Fruit fly (Drosophila melanogaster): ENCODE measurements around the gene Srp68.

The Srp68 gene

DNA sequence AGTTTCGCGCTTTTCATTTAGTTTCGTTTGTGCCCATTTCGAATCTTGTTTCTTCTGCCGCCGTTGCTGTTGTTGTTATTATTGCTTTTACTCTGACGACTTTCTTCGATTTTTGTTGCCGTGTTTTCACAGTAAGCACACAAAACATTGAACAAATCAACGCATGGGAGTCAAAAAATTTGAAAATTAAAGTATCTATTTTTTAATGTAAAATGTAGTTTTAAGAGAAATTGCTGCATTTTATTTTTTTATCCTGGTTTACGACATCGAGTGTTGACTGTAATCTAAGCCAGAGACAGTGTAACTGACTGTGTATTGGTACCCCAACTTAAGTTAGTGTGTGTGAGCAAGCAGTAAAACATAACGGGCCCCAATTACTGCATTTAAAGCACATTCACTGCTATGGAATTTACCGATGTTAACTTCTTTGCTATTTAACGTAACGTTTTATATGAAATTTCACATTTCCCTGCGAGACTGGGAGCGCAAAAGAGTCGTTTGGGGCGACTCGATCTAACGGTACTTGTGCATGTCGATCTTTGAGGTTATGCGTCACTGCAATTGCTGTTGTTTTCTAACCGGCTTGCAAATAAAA, 21.4 kb downstream of the Srp68 start (continued):
- peak; percentile 80 for TF ChIP-seq lbe (GFP tag; optimal IDR thresholded peaks at IDR 0.05)
- no peak for TF ChIP-seq fd102C (GFP tag; optimal IDR thresholded peaks at IDR 0.05)
- no peak for TF ChIP-seq org-1 (GFP tag; optimal IDR thresholded peaks at IDR 0.05)
- TF ChIP-seq CG31441 (GFP tag; IDR thresholded peaks at IDR 0.05), result no peak; the same call in 1 of the 2 replicates
- peak; percentile 45; the same call in 1 of the 2 replicates for TF ChIP-seq bowl (GFP tag; IDR thresholded peaks at IDR 0.05)
- no peak for TF ChIP-seq CG4328 (GFP tag; optimal IDR thresholded peaks at IDR 0.05)
- no peak for TF ChIP-seq CG2129 (GFP tag; IDR thresholded peaks at IDR 0.05; ENCODE audit: partially characterized antibody)
- no peak for TF ChIP-seq Sry-δ (GFP tag; optimal IDR thresholded peaks at IDR 0.05)
- no peak for TF ChIP-seq Sin3A (optimal IDR thresholded peaks at IDR 0.05)
- TF ChIP-seq CG2199 (GFP tag; IDR thresholded peaks at IDR 0.05), result 0 out of 3 replicates have a peak, but pooled peaks have one; percentile 42
- peak; percentile 58 for TF ChIP-seq croc (GFP tag; conservative IDR thresholded peaks at IDR 0.05)
- TF ChIP-seq CG4404 (GFP tag; IDR thresholded peaks at IDR 0.05), result peak; percentile 36; the same call in 1 of the 2 replicates
- peak; percentile 33 for TF ChIP-seq Max (GFP tag; optimal IDR thresholded peaks at IDR 0.05)
- peak; percentile 64 for TF ChIP-seq unpg (GFP tag; optimal IDR thresholded peaks at IDR 0.05)
- no peak for TF ChIP-seq CG2678 (tag; optimal IDR thresholded peaks at IDR 0.05)
- TF ChIP-seq CG17361 (GFP tag; IDR thresholded peaks at IDR 0.05), result peak; percentile 65
- TF ChIP-seq ab (GFP tag; optimal IDR thresholded peaks at IDR 0.05), result no peak
- no peak for TF ChIP-seq ash1 (GFP tag; optimal IDR thresholded peaks at IDR 0.05)
- TF ChIP-seq CG4820 (GFP tag; optimal IDR thresholded peaks at IDR 0.05), result peak; percentile 30
- no peak for TF ChIP-seq luna (GFP tag; optimal IDR thresholded peaks at IDR 0.05)
- peak; percentile 52 for TF ChIP-seq pho (GFP tag; optimal IDR thresholded peaks at IDR 0.05)
- TF ChIP-seq CG8478 (optimal IDR thresholded peaks at IDR 0.05), result no peak
- TF ChIP-seq CG30020 (tag; optimal IDR thresholded peaks at IDR 0.05), result no peak
- no peak for TF ChIP-seq Lpt (GFP tag; optimal IDR thresholded peaks at IDR 0.05)
- no peak for TF ChIP-seq CG15073 (GFP tag; optimal IDR thresholded peaks at IDR 0.05)
- TF ChIP-seq Scr (GFP tag; IDR thresholded peaks at IDR 0.05; ENCODE audit: partially characterized antibody), result no peak
- TF ChIP-seq CG9437 (GFP tag; optimal IDR thresholded peaks at IDR 0.05), result peak; percentile 13
- TF ChIP-seq psq (GFP tag; optimal IDR thresholded peaks at IDR 0.05), result no peak
- TF ChIP-seq Dfd (GFP tag; optimal IDR thresholded peaks at IDR 0.05), result no peak
- TF ChIP-seq NC2β (GFP tag; optimal IDR thresholded peaks at IDR 0.05), result peak; percentile 11
- no peak for TF ChIP-seq pfk (GFP tag; optimal IDR thresholded peaks at IDR 0.05)
- peak; percentile 51; the same call in 1 of the 2 replicates for TF ChIP-seq dimm (GFP tag; IDR thresholded peaks at IDR 0.05)
- TF ChIP-seq Hsf (GFP tag; optimal IDR thresholded peaks at IDR 0.05), result peak; percentile 58
- peak; percentile 24 for TF ChIP-seq CG9609 (GFP tag; optimal IDR thresholded peaks at IDR 0.05)
- TF ChIP-seq CG6272 (GFP tag; IDR thresholded peaks at IDR 0.05), result 0 out of 2 replicates have a peak, but pooled peaks have one; percentile 42
- no peak for TF ChIP-seq CkIIα-i1 (GFP tag; IDR thresholded peaks at IDR 0.05)
- peak; percentile 50 for TF ChIP-seq jing (GFP tag; optimal IDR thresholded peaks at IDR 0.05)
- peak; percentile 57 for TF ChIP-seq seq (GFP tag; IDR thresholded peaks at IDR 0.05)
- TF ChIP-seq CG17186 (GFP tag; optimal IDR thresholded peaks at IDR 0.05), result no peak
- peak; percentile 93 for TF ChIP-seq sens (GFP tag)
- TF ChIP-seq CG4282 (GFP tag; optimal IDR thresholded peaks at IDR 0.05), result no peak
- peak; percentile 68; the same call in 2 of the 3 replicates for TF ChIP-seq H15 (GFP tag; IDR thresholded peaks at IDR 0.05)
- TF ChIP-seq ATbp (GFP tag; optimal IDR thresholded peaks at IDR 0.05), result peak; percentile 65
- TF ChIP-seq CG17912 (GFP tag; optimal IDR thresholded peaks at IDR 0.05), result no peak
- TF ChIP-seq CG14050 (GFP tag; IDR thresholded peaks at IDR 0.05), result peak; percentile 44; the same call in 1 of the 3 replicates
- no peak for TF ChIP-seq da (GFP tag; optimal IDR thresholded peaks at IDR 0.05)
- no peak for TF ChIP-seq CG12071 (GFP tag; optimal IDR thresholded peaks at IDR 0.05)
- no peak for TF ChIP-seq amos (GFP tag; IDR thresholded peaks at IDR 0.05; ENCODE audit: partially characterized antibody)
- peak; percentile 43 for TF ChIP-seq CG12155 (GFP tag; optimal IDR thresholded peaks at IDR 0.05)
- TF ChIP-seq tna (GFP tag; IDR thresholded peaks at IDR 0.05; ENCODE audit: partially characterized antibody), result no peak
- 0 out of 3 replicates have a peak, but pooled peaks have one; percentile 57 for TF ChIP-seq otp (GFP tag; IDR thresholded peaks at IDR 0.05)
- no peak for TF ChIP-seq slou (GFP tag; optimal IDR thresholded peaks at IDR 0.05)
